Worm (Caenorhabditis elegans): Measurements from ENCODE around the gene ant-1.3.

ant-1.3 gene

ce11 chrIV:9718396-9718795 lies 9.3 kb upstream of the ant-1.3 start:
- peak; percentile 38 for TF ChIP-seq dpl-1 (GFP tag; optimal IDR thresholded peaks at IDR 0.05)
- no peak for TF ChIP-seq F44E2.7 (GFP tag; IDR thresholded peaks at IDR 0.05)
- TF ChIP-seq mes-2 (tag; optimal IDR thresholded peaks at IDR 0.05; ENCODE audit: poor library complexity, severe bottlenecking), result no peak
- TF ChIP-seq dmd-9 (GFP tag; IDR thresholded peaks at IDR 0.05), result no peak
- TF ChIP-seq fkh-10 (GFP tag; optimal IDR thresholded peaks at IDR 0.05), result no peak
- no peak for TF ChIP-seq F10B5.3 (tag; optimal IDR thresholded peaks at IDR 0.05)
- TF ChIP-seq mxl-3 (GFP tag; optimal IDR thresholded peaks at IDR 0.05), result peak; percentile 76
- no peak for TF ChIP-seq ztf-11 (tag; optimal IDR thresholded peaks at IDR 0.05)
- TF ChIP-seq spr-1 (tag; optimal IDR thresholded peaks at IDR 0.05), result no peak
- TF ChIP-seq zfp-3 (GFP tag; conservative IDR thresholded peaks at IDR 0.05), result 0 out of 2 replicates have a peak, but pooled peaks have one; percentile 36
- no peak for TF ChIP-seq T20F7.1 (GFP tag; optimal IDR thresholded peaks at IDR 0.05)
- no peak for TF ChIP-seq ZK337.2 (GFP tag; IDR thresholded peaks at IDR 0.05)
- TF ChIP-seq nhr-10 (tag; optimal IDR thresholded peaks at IDR 0.05), result peak; percentile 27
- no peak for TF ChIP-seq php-3 (GFP tag; IDR thresholded peaks at IDR 0.05)
- peak; percentile 62 for TF ChIP-seq hlh-30 (tag; optimal IDR thresholded peaks at IDR 0.05; ENCODE audit: insufficient read depth)
- TF ChIP-seq ceh-62 (tag; optimal IDR thresholded peaks at IDR 0.05), result no peak
- TF ChIP-seq ztf-7 (tag; optimal IDR thresholded peaks at IDR 0.05), result peak; percentile 15
- no peak for TF ChIP-seq lir-3 (tag; optimal IDR thresholded peaks at IDR 0.05)
- TF ChIP-seq D1046.2 (GFP tag; IDR thresholded peaks at IDR 0.05), result no peak
- no peak for TF ChIP-seq ceh-44 (GFP tag; IDR thresholded peaks at IDR 0.05)
- peak; percentile 76 for TF ChIP-seq ceh-20 (GFP tag; IDR thresholded peaks at IDR 0.05)
- TF ChIP-seq ceh-28 (tag; optimal IDR thresholded peaks at IDR 0.05), result no peak
- no peak for TF ChIP-seq F49E8.2 (tag; optimal IDR thresholded peaks at IDR 0.05; ENCODE audit: borderline replicate concordance)
- TF ChIP-seq tag-97 (GFP tag; IDR thresholded peaks at IDR 0.05), result no peak
- TF ChIP-seq ces-1 (GFP tag; optimal IDR thresholded peaks at IDR 0.05), result no peak
- TF ChIP-seq pqm-1 (tag; optimal IDR thresholded peaks at IDR 0.05), result peak; percentile 27
- TF ChIP-seq jun-1 (tag; optimal IDR thresholded peaks at IDR 0.05), result peak; percentile 18
- TF ChIP-seq arid-1 (GFP tag; conservative IDR thresholded peaks at IDR 0.05), result 0 out of 2 replicates have a peak, but pooled peaks have one; percentile 12
- peak; percentile 37 for TF ChIP-seq madf-9 (GFP tag; conservative IDR thresholded peaks at IDR 0.05)
- TF ChIP-seq R02D3.7 (tag; optimal IDR thresholded peaks at IDR 0.05), result no peak
- no peak for TF ChIP-seq daf-8 (GFP tag; IDR thresholded peaks at IDR 0.05)
- TF ChIP-seq Y75B8A.6 (GFP tag; IDR thresholded peaks at IDR 0.05), result no peak
- TF ChIP-seq mep-1 (tag; optimal IDR thresholded peaks at IDR 0.05), result peak; percentile 83
- TF ChIP-seq saeg-2 (GFP tag; IDR thresholded peaks at IDR 0.05), result 0 out of 2 replicates have a peak, but pooled peaks have one; percentile 31
- peak; percentile 78 for TF ChIP-seq tra-1 (GFP tag; IDR thresholded peaks at IDR 0.05)
- TF ChIP-seq madf-5 (GFP tag; IDR thresholded peaks at IDR 0.05), result no peak
- no peak for TF ChIP-seq lin-38 (GFP tag; IDR thresholded peaks at IDR 0.05)
- no peak for TF ChIP-seq ceh-32 (tag; optimal IDR thresholded peaks at IDR 0.05; ENCODE audit: poor library complexity)
- no peak for TF ChIP-seq F26F4.8 (GFP tag; conservative IDR thresholded peaks at IDR 0.05)
- TF ChIP-seq ZK546.5 (tag; optimal IDR thresholded peaks at IDR 0.05), result no peak
- no peak for TF ChIP-seq vab-7 (GFP tag; IDR thresholded peaks at IDR 0.05)
- TF ChIP-seq mdl-1 (tag; optimal IDR thresholded peaks at IDR 0.05), result peak; percentile 27 to 84
- TF ChIP-seq egl-43 (GFP tag; IDR thresholded peaks at IDR 0.05), result no peak
- TF ChIP-seq fos-1 (tag; optimal IDR thresholded peaks at IDR 0.05), result no peak
- peak; percentile 31 for TF ChIP-seq nhr-77 (tag; optimal IDR thresholded peaks at IDR 0.05)
- TF ChIP-seq zfp-2 (tag; optimal IDR thresholded peaks at IDR 0.05), result no peak
- TF ChIP-seq T26A8.4 (GFP tag; IDR thresholded peaks at IDR 0.05), result no peak
- no peak for TF ChIP-seq daf-19 (GFP tag; conservative IDR thresholded peaks at IDR 0.05)
- 0 out of 2 replicates have a peak, but pooled peaks have one; percentile 14 for TF ChIP-seq lin-29 (GFP tag; IDR thresholded peaks at IDR 0.05)
- TF ChIP-seq skn-1 (tag; optimal IDR thresholded peaks at IDR 0.05), result no peak
- peak; percentile 65 for TF ChIP-seq rbr-2 (tag; optimal IDR thresholded peaks at IDR 0.05)
- no peak for TF ChIP-seq lin-39 (tag; optimal IDR thresholded peaks at IDR 0.05)

Measured in whole organism, L4 larva.